Worm (Caenorhabditis elegans) whole organism, L3 larva: ENCODE data around the gene T14G8.4.

ENCODE experiments used
- aly-2 ChIP-seq: fragments of 150-350 bp; optimal IDR thresholded peaks from 2 replicates; lab custom pipeline; 2014; ENCODE audit warnings: missing biosample characterization, missing genetic modification characterization
- ceh-16 ChIP-seq: sonication (generic microtip); optimal IDR thresholded peaks from 2 replicates; lab custom pipeline; 2017; ENCODE audit warnings: missing biosample characterization, missing genetic modification characterization
- ceh-82 ChIP-seq: fragments of 150-350 bp; optimal IDR thresholded peaks from 2 replicates; lab custom pipeline; 2014; ENCODE audit warnings: missing biosample characterization, missing genetic modification characterization
- pha-4 ChIP-seq: fragments of 150-350 bp; optimal IDR thresholded peaks from 2 replicates; lab custom pipeline; 2014; ENCODE audit warnings: missing biosample characterization, missing genetic modification reagents, missing genetic modification characterization
- skn-1 ChIP-seq: fragments of 150-350 bp; optimal IDR thresholded peaks from 2 replicates; lab custom pipeline; 2014; ENCODE audit warnings: missing biosample characterization, missing genetic modification characterization

ce11 chrX:12873688-12874364 lies 10.1 kb upstream of the T14G8.4 start:
- no peak for TF ChIP-seq ceh-16 (tag; lab: Kevin White, UChicago)
- TF ChIP-seq skn-1 (tag; lab: Kevin White, UChicago): no peak
- TF ChIP-seq aly-2 (tag; lab: Kevin White, UChicago): no peak
- TF ChIP-seq pha-4 (tag; lab: Kevin White, UChicago): no peak
- no peak for TF ChIP-seq ceh-82 (tag; lab: Kevin White, UChicago)
